Fruit fly (Drosophila melanogaster): Measurements from ENCODE around the gene CG8952.

Gene CG8952

dm6 chrX:15766395-15766866 lies at the start of gene CG8952:
CG8952 (minus strand) TSS chrX:15766445.
- TF ChIP-seq pad (GFP tag; optimal IDR thresholded peaks at IDR 0.05), result no peak
- peak; percentile 50 for TF ChIP-seq kay (GFP tag; ENCODE audit: borderline replicate concordance)
- no peak for TF ChIP-seq CG11617 (GFP tag; optimal IDR thresholded peaks at IDR 0.05)
- TF ChIP-seq ovo (GFP tag; optimal IDR thresholded peaks at IDR 0.05), result no peak
- TF ChIP-seq Crg-1 (GFP tag; optimal IDR thresholded peaks at IDR 0.05), result no peak

dm6 chrX:15814485-15814884 lies 48.2 kb upstream of the CG8952 start:
- TF ChIP-seq CG12768 (GFP tag; optimal IDR thresholded peaks at IDR 0.05) (no peak), Mnt (GFP tag; optimal IDR thresholded peaks at IDR 0.05) (no peak), Clk (GFP tag; optimal IDR thresholded peaks at IDR 0.05) (no peak), tj (GFP tag; optimal IDR thresholded peaks at IDR 0.05) (peak; percentile 86), CG33017 (tag; optimal IDR thresholded peaks at IDR 0.05) (no peak)

dm6 chrX:15813224-15813623 lies 47.0 kb upstream of the CG8952 start:
- TF ChIP-seq ovo (GFP tag; optimal IDR thresholded peaks at IDR 0.05) (peak; percentile 18), Crg-1 (GFP tag; optimal IDR thresholded peaks at IDR 0.05) (no peak), tj (GFP tag; optimal IDR thresholded peaks at IDR 0.05) (peak; percentile 22), kay (GFP tag; ENCODE audit: borderline replicate concordance) (peak; percentile 93)

- TF ChIP-seq CG11617 (GFP tag; optimal IDR thresholded peaks at IDR 0.05) (no peak), kay (GFP tag; ENCODE audit: borderline replicate concordance) (peak; percentile 75), tj (GFP tag; optimal IDR thresholded peaks at IDR 0.05) (no peak)
Measured at dm6 chrX:15812615-15812995, 46.4 kb upstream of the CG8952 start.

- TF ChIP-seq bab1 (GFP tag; optimal IDR thresholded peaks at IDR 0.05) (peak; percentile 78), CG7045 (GFP tag; optimal IDR thresholded peaks at IDR 0.05) (no peak), pad (GFP tag; optimal IDR thresholded peaks at IDR 0.05) (peak; percentile 1), Mnt (GFP tag; optimal IDR thresholded peaks at IDR 0.05) (peak; percentile 20), CG5204 (GFP tag; optimal IDR thresholded peaks at IDR 0.05) (no peak), CG14711 (tag; optimal IDR thresholded peaks at IDR 0.05) (peak; percentile 65), CG12768 (GFP tag; optimal IDR thresholded peaks at IDR 0.05) (peak; percentile 3), kay (GFP tag; ENCODE audit: borderline replicate concordance) (peak; percentile 80), cic (GFP tag; optimal IDR thresholded peaks at IDR 0.05) (peak; percentile 61), CG7101 (tag; optimal IDR thresholded peaks at IDR 0.05) (peak; percentile 27), tj (GFP tag; optimal IDR thresholded peaks at IDR 0.05) (peak; percentile 82), CG11617 (GFP tag; optimal IDR thresholded peaks at IDR 0.05) (peak; percentile 44), Crg-1 (GFP tag; optimal IDR thresholded peaks at IDR 0.05) (no peak)
Measured at dm6 chrX:15811666-15812614, 45.7 kb upstream of the CG8952 start.

dm6 chrX:15809255-15809654 lies 43.0 kb upstream of the CG8952 start, which contains the start of gene CG8509:
CG8509 (plus strand) TSS chrX:15809555.
- TF ChIP-seq tj (GFP tag; optimal IDR thresholded peaks at IDR 0.05) (no peak), CG1620 (GFP tag; optimal IDR thresholded peaks at IDR 0.05) (no peak), CG14711 (tag; optimal IDR thresholded peaks at IDR 0.05) (no peak)

- TF ChIP-seq CG7101 (tag; optimal IDR thresholded peaks at IDR 0.05) (no peak), cnc (optimal IDR thresholded peaks at IDR 0.05) (no peak), CG11617 (GFP tag; optimal IDR thresholded peaks at IDR 0.05) (no peak), toe (GFP tag; optimal IDR thresholded peaks at IDR 0.05) (no peak), CG7045 (GFP tag; optimal IDR thresholded peaks at IDR 0.05) (no peak), bab1 (GFP tag; optimal IDR thresholded peaks at IDR 0.05) (no peak), ovo (GFP tag; optimal IDR thresholded peaks at IDR 0.05) (no peak)
Measured at dm6 chrX:15807915-15808314, 41.7 kb upstream of the CG8952 start.

- TF ChIP-seq CG7101 (tag; optimal IDR thresholded peaks at IDR 0.05) (no peak), bab1 (GFP tag; optimal IDR thresholded peaks at IDR 0.05) (no peak), Hr96 (GFP tag; optimal IDR thresholded peaks at IDR 0.05) (no peak), kay (GFP tag; ENCODE audit: borderline replicate concordance) (no peak), cic (GFP tag; optimal IDR thresholded peaks at IDR 0.05) (no peak), toe (GFP tag; optimal IDR thresholded peaks at IDR 0.05) (no peak), ovo (GFP tag; optimal IDR thresholded peaks at IDR 0.05) (no peak), pad (GFP tag; optimal IDR thresholded peaks at IDR 0.05) (peak; percentile 42), CG14711 (tag; optimal IDR thresholded peaks at IDR 0.05) (no peak), tj (GFP tag; optimal IDR thresholded peaks at IDR 0.05) (peak; percentile 42), CG1620 (GFP tag; optimal IDR thresholded peaks at IDR 0.05) (no peak)
Measured at dm6 chrX:15805523-15805922, 39.3 kb upstream of the CG8952 start.

All from whole organism, adult.